Fruit fly (Drosophila melanogaster): ENCODE measurements around the gene bocks.

bocks gene

DNA sequence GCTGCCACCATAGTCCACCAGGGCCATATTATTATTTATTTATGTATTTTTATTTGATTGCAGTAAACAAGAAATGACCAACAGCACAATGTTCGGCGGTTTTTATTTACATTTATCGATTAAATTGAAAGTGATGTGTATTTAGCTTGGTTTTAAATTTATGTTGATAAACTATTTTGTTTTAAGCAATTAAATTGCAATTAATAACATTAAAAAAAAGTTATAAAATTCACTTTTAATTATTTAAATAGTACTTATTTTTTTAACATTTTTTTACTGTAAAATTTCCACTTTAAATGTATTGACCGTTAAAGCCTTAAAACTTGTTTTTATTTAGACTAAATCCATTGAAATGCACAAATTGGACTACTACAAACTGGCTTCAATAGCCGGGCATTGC is 20.7 kb downstream of the bocks start, which contains the start of gene CG16790:
Gene CG16790, minus strand, starts transcription at position 101 of the 400 bp plus-strand sequence.
- no peak for TF ChIP-seq Ets21C (GFP tag; optimal IDR thresholded peaks at IDR 0.05)
- TF ChIP-seq fd85E (GFP tag; optimal IDR thresholded peaks at IDR 0.05) = no peak

DNA sequence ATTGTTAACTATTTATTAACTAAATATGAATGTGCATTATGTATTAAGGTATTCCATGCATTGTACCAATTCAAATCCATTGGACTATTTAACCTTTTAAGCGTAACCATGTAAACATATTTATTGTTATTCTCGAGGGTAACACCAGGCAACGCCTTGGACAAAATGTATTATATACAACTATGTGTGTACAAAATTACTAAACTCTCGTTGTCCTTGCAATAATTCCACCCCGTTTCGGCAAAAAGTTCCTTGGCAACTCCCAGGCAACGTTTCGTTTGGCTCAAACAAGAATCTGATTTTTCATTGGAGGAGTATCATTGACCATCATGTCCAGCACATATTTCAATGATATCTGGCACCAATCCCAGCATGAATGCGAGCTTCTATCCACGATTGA is 24.9 kb downstream of the bocks start, which contains the start of gene CG16789:
Gene CG16789, plus strand, starts transcription at position 301 of the 400 bp plus-strand sequence.
- TF ChIP-seq CG11902 (GFP tag; optimal IDR thresholded peaks at IDR 0.05) = no peak
- TF ChIP-seq CG1621 (tag; optimal IDR thresholded peaks at IDR 0.05) = no peak
- no peak for TF ChIP-seq CG6854 (GFP tag; optimal IDR thresholded peaks at IDR 0.05)
- no peak for TF ChIP-seq CG6808 (GFP tag; optimal IDR thresholded peaks at IDR 0.05)
- no peak for TF ChIP-seq Eip78C (GFP tag)
- TF ChIP-seq Met (GFP tag; optimal IDR thresholded peaks at IDR 0.05) = no peak
- no peak for TF ChIP-seq CG10631 (GFP tag; optimal IDR thresholded peaks at IDR 0.05)
- TF ChIP-seq dac (GFP tag; optimal IDR thresholded peaks at IDR 0.05) = no peak
- TF ChIP-seq CG7368 (GFP tag; optimal IDR thresholded peaks at IDR 0.05) = no peak
- no peak for TF ChIP-seq Eip75B (GFP tag; optimal IDR thresholded peaks at IDR 0.05)
- TF ChIP-seq Blimp-1 (GFP tag; optimal IDR thresholded peaks at IDR 0.05) = no peak
- no peak for TF ChIP-seq Eip93F (GFP tag; optimal IDR thresholded peaks at IDR 0.05)
- TF ChIP-seq CG6792 (GFP tag; optimal IDR thresholded peaks at IDR 0.05) = no peak
- no peak for TF ChIP-seq Gug (GFP tag; IDR thresholded peaks at IDR 0.05)
- TF ChIP-seq vri (GFP tag; optimal IDR thresholded peaks at IDR 0.05) = no peak
- TF ChIP-seq Hr38 (GFP tag; optimal IDR thresholded peaks at IDR 0.05) = no peak
- TF ChIP-seq achi (GFP tag; optimal IDR thresholded peaks at IDR 0.05) = no peak
- TF ChIP-seq fkh (GFP tag; optimal IDR thresholded peaks at IDR 0.05) = no peak
- no peak for TF ChIP-seq fd59A (GFP tag; optimal IDR thresholded peaks at IDR 0.05)
- TF ChIP-seq CG3032 (tag; optimal IDR thresholded peaks at IDR 0.05) = no peak

DNA sequence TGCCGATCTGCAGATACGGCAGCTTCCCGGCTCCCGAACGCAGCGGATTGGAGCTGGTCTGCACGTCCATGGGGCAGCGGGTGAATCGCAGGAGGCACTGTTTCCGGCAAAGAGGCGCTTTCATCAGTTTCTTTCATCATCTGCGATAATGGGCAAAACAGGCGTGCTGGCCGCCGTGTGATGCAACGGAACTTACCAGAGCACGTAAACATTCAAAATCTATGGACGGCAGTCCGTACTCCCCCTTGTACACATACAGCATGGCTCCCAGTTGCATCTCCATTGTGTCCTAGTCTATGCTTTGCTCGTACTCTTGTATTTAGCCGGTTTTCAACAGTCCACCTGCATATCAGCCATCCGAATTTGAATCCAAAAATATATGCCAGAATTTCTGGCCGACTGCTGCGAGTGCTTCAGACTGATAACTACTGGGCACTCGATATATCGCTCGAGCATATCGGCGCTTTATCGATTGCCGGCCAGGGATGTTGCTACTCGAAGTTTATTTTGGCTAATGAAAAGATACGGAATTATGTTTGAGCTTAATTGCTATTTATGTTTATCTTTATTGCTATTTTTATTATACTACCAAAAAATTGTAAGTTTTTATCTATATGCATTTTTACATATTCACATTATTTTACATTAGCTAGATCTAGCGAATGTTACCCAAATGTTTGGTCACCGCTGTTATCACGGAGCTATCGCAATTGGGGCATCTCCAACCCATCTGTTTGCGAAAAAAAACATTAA is 27.4 kb downstream of the bocks start, which contains the start of the genes CG9393 and Vps45:
Gene CG9393, minus strand, starts transcription at position 434 of the 753 bp plus-strand sequence.
Gene Vps45, plus strand, starts transcription at position 685 of the 753 bp plus-strand sequence.
- peak; percentile 67 for TF ChIP-seq CG31627 (GFP tag; optimal IDR thresholded peaks at IDR 0.05)
- no peak for TF ChIP-seq CG8632 (GFP tag; optimal IDR thresholded peaks at IDR 0.05)
- TF ChIP-seq vri (GFP tag; optimal IDR thresholded peaks at IDR 0.05) = peak; percentile 61
- TF ChIP-seq lz (GFP tag; optimal IDR thresholded peaks at IDR 0.05) = peak; percentile 68
- peak; percentile 49 for TF ChIP-seq Eip93F (GFP tag; optimal IDR thresholded peaks at IDR 0.05)
- TF ChIP-seq CG3032 (tag; optimal IDR thresholded peaks at IDR 0.05) = peak; percentile 62
- peak; percentile 74 for TF ChIP-seq esn (GFP tag; optimal IDR thresholded peaks at IDR 0.05)
- TF ChIP-seq CG15336 (GFP tag; IDR thresholded peaks at IDR 0.05) = 0 out of 2 replicates have a peak, but pooled peaks have one; percentile 24
- no peak for TF ChIP-seq topi (GFP tag; optimal IDR thresholded peaks at IDR 0.05)
- peak; percentile 14 for TF ChIP-seq Sox15 (GFP tag; optimal IDR thresholded peaks at IDR 0.05)
- TF ChIP-seq cyc (GFP tag; optimal IDR thresholded peaks at IDR 0.05) = peak; percentile 68
- TF ChIP-seq CG11902 (GFP tag; optimal IDR thresholded peaks at IDR 0.05) = peak; percentile 20
- no peak for TF ChIP-seq CG4318 (GFP tag; optimal IDR thresholded peaks at IDR 0.05)

DNA sequence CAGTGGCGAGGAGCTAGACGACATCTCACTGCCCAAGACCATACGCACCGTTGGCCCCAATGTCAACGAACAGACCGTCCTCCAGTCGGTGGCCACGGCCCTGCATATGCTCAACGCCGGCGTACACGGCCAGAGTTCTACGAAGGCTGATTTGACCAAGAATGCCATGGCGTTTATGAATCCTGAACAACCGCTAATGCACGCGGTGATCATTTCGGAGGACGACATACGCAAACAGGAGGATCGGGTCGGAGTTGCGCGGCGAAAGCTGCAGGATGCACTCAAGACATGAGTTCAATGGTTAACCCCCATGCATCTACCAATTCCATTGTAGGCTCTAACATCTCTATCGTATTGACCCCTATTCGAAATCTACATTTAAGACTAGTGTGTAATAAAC is 29.7 kb downstream of the bocks start:
- TF ChIP-seq CG6163 (GFP tag; IDR thresholded peaks at IDR 0.05) (0 out of 3 replicates have a peak, but pooled peaks have one; percentile 7), Lpt (GFP tag; optimal IDR thresholded peaks at IDR 0.05) (no peak)

Measured in whole organism, prepupa.